Worm (Caenorhabditis elegans) whole organism, L4 larva: ENCODE measurements around the gene D1044.7.

ENCODE experiments used
- F49E8.2 ChIP-seq: sonication (generic microtip); optimal IDR thresholded peaks from 2 replicates; lab custom pipeline; 2016; ENCODE audit warnings: missing compliant biosample characterization, mild to moderate bottlenecking, missing genetic modification characterization, borderline replicate concordance
- Y105C5A.15 ChIP-seq: fragments of 200-800 bp; sonication (Bioruptor generic); IDR thresholded peaks from 2 replicates; pipeline ENCODE4 v1.3.6; 2022; ENCODE audit warnings: missing genetic modification characterization, missing compliant biosample characterization
- Y5F2A.4 ChIP-seq: fragments of 200-800 bp; sonication (Bioruptor generic); optimal IDR thresholded peaks from 2 replicates; lab custom pipeline; 2018; ENCODE audit warnings: mild to moderate bottlenecking, missing genetic modification characterization, missing compliant biosample characterization
- Y75B8A.6 ChIP-seq: fragments of 200-800 bp; sonication (Bioruptor generic); IDR thresholded peaks from 2 replicates; pipeline ENCODE4 v1.3.6; 2022; ENCODE audit warnings: missing genetic modification reagents, missing genetic modification characterization, missing compliant biosample characterization
- ZK337.2 ChIP-seq: fragments of 200-800 bp; sonication (Bioruptor generic); IDR thresholded peaks from 2 replicates; pipeline ENCODE4 v1.3.6; 2022; ENCODE audit warnings: missing genetic modification reagents, missing genetic modification characterization, missing compliant biosample characterization
- ZK546.5 ChIP-seq, 2 experiments: sonication (generic microtip); optimal IDR thresholded peaks; 2 replicates each; lab custom pipeline; 2017; ENCODE audit warnings: missing biosample characterization in 2 of 2, missing genetic modification characterization in 2 of 2
- aha-1 ChIP-seq: fragments of 150-350 bp; peaks from one replicate; lab custom pipeline; 2014; ENCODE audit warnings: missing biosample characterization, missing genetic modification characterization
- ama-1 ChIP-seq: fragments of 150-350 bp; optimal IDR thresholded peaks from 2 replicates; lab custom pipeline; 2014; ENCODE audit warnings: inconsistent platforms, mixed read lengths
- arid-1 ChIP-seq: fragments of 200-800 bp; sonication (Bioruptor generic); conservative IDR thresholded peaks from 2 replicates; pipeline ENCODE4 v1.3.6; 2022; ENCODE audit warnings: missing genetic modification reagents, missing genetic modification characterization, missing compliant biosample characterization
- ceh-20 ChIP-seq: fragments of 200-800 bp; sonication (Bioruptor generic); IDR thresholded peaks from 2 replicates; pipeline ENCODE4 v1.3.6; 2022; ENCODE audit warnings: missing genetic modification reagents, missing genetic modification characterization, missing compliant biosample characterization
- ceh-28 ChIP-seq: fragments of 150-350 bp; optimal IDR thresholded peaks from 2 replicates; lab custom pipeline; 2014; ENCODE audit warnings: missing biosample characterization, missing genetic modification reagents, missing genetic modification characterization
- ceh-82 ChIP-seq: sonication (generic microtip); optimal IDR thresholded peaks from 2 replicates; lab custom pipeline; 2017; ENCODE audit warnings: missing biosample characterization, missing genetic modification characterization
- ctbp-1 ChIP-seq: fragments of 200-800 bp; sonication (Bioruptor generic); IDR thresholded peaks from 2 replicates; pipeline ENCODE4 v1.3.6; 2022; ENCODE audit warnings: missing genetic modification reagents, missing genetic modification characterization, missing compliant biosample characterization
- dmd-6 ChIP-seq: fragments of 200-800 bp; sonication (Bioruptor generic); IDR thresholded peaks from 2 replicates; pipeline ENCODE4 v1.3.6; 2022; ENCODE audit warnings: missing genetic modification reagents, missing genetic modification characterization, missing compliant biosample characterization
- gei-8 ChIP-seq: fragments of 200-800 bp; sonication (Bioruptor generic); optimal IDR thresholded peaks from 2 replicates; lab custom pipeline; 2018; ENCODE audit warnings: mild to moderate bottlenecking, missing genetic modification characterization, missing compliant biosample characterization
- hlh-11 ChIP-seq: fragments of 200-800 bp; sonication (Bioruptor generic); optimal IDR thresholded peaks from 2 replicates; lab custom pipeline; 2018; ENCODE audit warnings: mild to moderate bottlenecking, missing genetic modification characterization, missing compliant biosample characterization
- lin-15B ChIP-seq: fragments of 150-350 bp; sonication (generic microtip); optimal IDR thresholded peaks from 3 replicates; lab custom pipeline; 2014; ENCODE audit warnings: missing biosample characterization, missing genetic modification characterization
- lin-38 ChIP-seq: fragments of 200-800 bp; sonication (Bioruptor generic); IDR thresholded peaks from 2 replicates; pipeline ENCODE4 v1.3.6; 2022; ENCODE audit warnings: missing genetic modification reagents, missing genetic modification characterization, missing compliant biosample characterization
- lir-3 ChIP-seq: sonication (generic microtip); optimal IDR thresholded peaks from 2 replicates; lab custom pipeline; 2016; ENCODE audit warnings: mild to moderate bottlenecking, missing genetic modification characterization, missing compliant biosample characterization
- madf-9 ChIP-seq: fragments of 200-800 bp; sonication (Bioruptor generic); conservative IDR thresholded peaks from 2 replicates; pipeline ENCODE4 v1.3.6; 2022; ENCODE audit warnings: missing genetic modification reagents, missing genetic modification characterization, missing compliant biosample characterization
- mdl-1 ChIP-seq, 2 experiments: fragments of 150-350 bp in 1 of 2; sonication (generic microtip) in 1 of 2; optimal IDR thresholded peaks; 2 replicates each; lab custom pipeline; 2014 to 2017; ENCODE audit warnings: missing biosample characterization in 2 of 2, missing genetic modification characterization in 2 of 2
- mep-1 ChIP-seq: fragments of 150-350 bp; sonication (generic microtip); optimal IDR thresholded peaks from 3 replicates; lab custom pipeline; 2014; ENCODE audit warnings: missing biosample characterization, missing genetic modification characterization
- nhr-28 ChIP-seq: fragments of 150-350 bp; optimal IDR thresholded peaks from 2 replicates; lab custom pipeline; 2014; ENCODE audit warnings: missing biosample characterization, missing genetic modification characterization
- nhr-76 ChIP-seq: fragments of 150-350 bp; optimal IDR thresholded peaks from 2 replicates; lab custom pipeline; 2014; ENCODE audit warnings: missing biosample characterization, missing genetic modification characterization
- nhr-77 ChIP-seq: fragments of 150-350 bp; optimal IDR thresholded peaks from 2 replicates; lab custom pipeline; 2014; ENCODE audit warnings: missing biosample characterization, missing genetic modification characterization
- pqm-1 ChIP-seq: sonication (generic microtip); optimal IDR thresholded peaks from 2 replicates; lab custom pipeline; 2017; ENCODE audit warnings: missing biosample characterization, missing genetic modification characterization
- set-16 ChIP-seq: fragments of 200-800 bp; sonication (Bioruptor generic); IDR thresholded peaks from 2 replicates; pipeline ENCODE4 v1.3.6; 2022; ENCODE audit warnings: missing genetic modification reagents, missing genetic modification characterization, missing compliant biosample characterization
- spr-3 ChIP-seq: fragments of 200-800 bp; sonication (Bioruptor generic); optimal IDR thresholded peaks from 2 replicates; lab custom pipeline; 2018; ENCODE audit warnings: mild to moderate bottlenecking, missing genetic modification characterization, missing compliant biosample characterization
- tag-97 ChIP-seq: fragments of 200-800 bp; sonication (Bioruptor generic); IDR thresholded peaks from 2 replicates; pipeline ENCODE4 v1.3.6; 2022; ENCODE audit warnings: missing genetic modification characterization, missing compliant biosample characterization
- zag-1 ChIP-seq: fragments of 150-350 bp; optimal IDR thresholded peaks from 2 replicates; lab custom pipeline; 2014; ENCODE audit warnings: missing biosample characterization, missing genetic modification characterization
- zip-11 ChIP-seq: fragments of 200-800 bp; sonication (Bioruptor generic); IDR thresholded peaks from 2 replicates; pipeline ENCODE4 v1.3.6; 2022; ENCODE audit warnings: missing genetic modification characterization, missing compliant biosample characterization
- zip-2 ChIP-seq: fragments of 150-350 bp; optimal IDR thresholded peaks from 2 replicates; lab custom pipeline; 2014; ENCODE audit warnings: missing biosample characterization, missing genetic modification characterization
- ztf-7 ChIP-seq: fragments of 150-350 bp; optimal IDR thresholded peaks from 2 replicates; lab custom pipeline; 2014; ENCODE audit warnings: missing biosample characterization, missing genetic modification characterization

D1044.7 gene

DNA sequence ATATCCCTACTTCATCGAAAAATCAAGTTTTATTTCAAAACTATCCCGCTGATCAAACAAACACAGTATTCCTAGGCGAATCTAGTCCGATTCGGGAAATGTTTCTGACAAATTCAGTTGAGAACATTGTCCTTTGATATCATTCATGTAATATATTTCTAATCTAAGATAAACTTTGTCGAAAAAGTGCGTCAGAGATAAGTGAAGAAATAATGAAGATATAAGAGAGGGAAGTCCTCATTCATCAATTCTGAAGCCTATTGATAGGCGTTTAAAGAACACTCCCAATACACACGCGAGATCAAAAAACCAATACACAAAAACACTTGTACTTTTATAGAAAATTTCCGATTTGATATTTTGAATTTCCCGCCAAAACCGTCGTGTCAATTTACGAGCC is 43.7 kb downstream of the D1044.7 start:
- TF ChIP-seq dmd-6 (GFP tag; lab: Robert Waterston, UW) (no peak), nhr-28 (tag; lab: Kevin White, UChicago) (peak; percentile 5), aha-1 (tag; lab: Kevin White, UChicago) (no peak), zag-1 (tag; lab: Kevin White, UChicago) (no peak), Y75B8A.6 (GFP tag; lab: Robert Waterston, UW) (no peak), madf-9 (GFP tag; lab: Robert Waterston, UW) (no peak), zip-2 (tag; lab: Kevin White, UChicago) (no peak), lin-15B (tag; lab: Kevin White, UChicago) (no peak), ZK546.5 (tag; optimal IDR thresholded peaks at IDR 0.05; lab: Kevin White, UChicago) (no peak), ceh-82 (tag; lab: Kevin White, UChicago) (no peak), mdl-1 (tag; optimal IDR thresholded peaks at IDR 0.05; lab: Kevin White, UChicago) (peak in 1 of 2 experiments; percentile 10)

DNA sequence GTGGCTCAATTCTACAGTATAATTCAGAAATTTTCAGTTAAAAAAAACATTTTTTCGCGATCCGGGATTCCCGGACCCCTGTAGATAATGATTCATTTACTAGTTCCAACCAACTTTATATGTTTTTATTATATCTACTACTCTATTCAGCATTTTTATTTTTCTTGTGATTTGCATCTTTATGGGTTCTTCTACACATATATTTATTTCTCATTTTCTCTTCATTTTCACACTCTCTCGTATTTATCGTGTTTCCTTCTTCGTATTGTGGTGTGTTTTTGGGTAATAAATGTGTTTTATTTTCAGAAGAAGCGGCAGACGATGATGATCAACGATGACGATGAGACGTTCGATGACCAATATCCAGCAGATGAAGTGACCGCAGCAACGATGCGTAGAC is 44.5 kb downstream of the D1044.7 start, which contains the start of gene F48E8.2:
F48E8.2 (plus strand) TSS at position 301 of the 400 bp plus-strand sequence.
- TF ChIP-seq ama-1 (lab: Kevin White, UChicago) (no peak), lin-38 (GFP tag; lab: Robert Waterston, UW) (no peak), nhr-76 (tag; lab: Kevin White, UChicago) (no peak), lir-3 (no peak), Y105C5A.15 (GFP tag; lab: Robert Waterston, UW) (no peak), spr-3 (GFP tag; lab: Kevin White, UChicago) (no peak)

DNA sequence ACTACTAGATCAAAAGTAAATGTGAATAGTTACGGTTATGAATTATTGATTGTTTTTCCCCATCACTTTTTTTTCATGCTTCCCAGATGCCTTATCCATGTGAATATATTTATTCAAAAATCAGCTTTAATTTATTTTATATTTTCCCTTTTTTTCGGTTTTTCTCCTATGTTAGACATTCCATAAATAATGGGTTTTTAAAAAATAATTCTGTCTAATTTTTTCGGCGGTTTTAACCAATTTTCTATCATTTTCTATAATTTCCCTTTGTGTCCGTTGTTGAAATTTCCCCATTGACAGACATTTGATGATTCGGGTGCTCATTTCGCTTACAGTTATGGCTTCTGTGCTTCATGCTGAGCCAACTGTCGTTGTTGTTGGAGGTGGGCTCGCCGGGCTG is 47.5 kb downstream of the D1044.7 start, which contains the start of gene F48E8.3:
F48E8.3 (plus strand) TSS at position 301 of the 400 bp plus-strand sequence.
- no peak for TF ChIP-seq ceh-20
- TF ChIP-seq ZK337.2 (GFP tag; lab: Robert Waterston, UW) = no peak
- no peak for TF ChIP-seq pqm-1 (tag; lab: Kevin White, UChicago)
- no peak for TF ChIP-seq Y5F2A.4
- no peak for TF ChIP-seq lin-15B (tag; lab: Kevin White, UChicago)
- TF ChIP-seq ztf-7 (tag; lab: Kevin White, UChicago) = no peak
- no peak for TF ChIP-seq arid-1 (GFP tag; lab: Robert Waterston, UW)
- TF ChIP-seq zip-11 (GFP tag; lab: Robert Waterston, UW) = no peak
- no peak for TF ChIP-seq mep-1 (tag; lab: Kevin White, UChicago)
- no peak for TF ChIP-seq dmd-6 (GFP tag; lab: Robert Waterston, UW)
- no peak for TF ChIP-seq gei-8 (GFP tag; lab: Kevin White, UChicago)
- no peak for TF ChIP-seq tag-97 (GFP tag; lab: Robert Waterston, UW)
- TF ChIP-seq nhr-77 (tag; lab: Kevin White, UChicago) = no peak
- TF ChIP-seq ceh-28 (tag; lab: Kevin White, UChicago) = no peak
- no peak for TF ChIP-seq ama-1 (lab: Kevin White, UChicago)
- TF ChIP-seq ctbp-1 (GFP tag; lab: Robert Waterston, UW) = no peak
- TF ChIP-seq F49E8.2 (tag; lab: Kevin White, UChicago) = no peak
- no peak for TF ChIP-seq hlh-11
- no peak for TF ChIP-seq set-16 (GFP tag; lab: Robert Waterston, UW)
